Worm (Caenorhabditis elegans) whole organism, young adult: Measurements from ENCODE around the gene npax-1.
A peak's percentile ranks its signal among the peaks of the same experiment; 100 is the strongest.

Experiments used
- B0019.2 ChIP-seq: fragments of 200-800 bp; sonication (Bioruptor generic); conservative IDR thresholded peaks from 2 replicates; pipeline ENCODE4 v1.3.6; 2022; ENCODE audit warnings: missing genetic modification reagents, missing genetic modification characterization, missing compliant biosample characterization
- C06A6.2 ChIP-seq: fragments of 200-800 bp; sonication (Bioruptor generic); conservative IDR thresholded peaks from 2 replicates; pipeline ENCODE4 v1.3.6; 2022; ENCODE audit warnings: missing genetic modification characterization, missing compliant biosample characterization
- F10E7.11 ChIP-seq: sonication (generic microtip); optimal IDR thresholded peaks from 2 replicates; lab custom pipeline; 2017; ENCODE audit warnings: mild to moderate bottlenecking, missing genetic modification characterization, moderate library complexity, missing compliant biosample characterization
- F23B12.7 ChIP-seq: sonication (generic microtip); optimal IDR thresholded peaks from 2 replicates; lab custom pipeline; 2017; ENCODE audit warnings: missing genetic modification characterization, mild to moderate bottlenecking, missing compliant biosample characterization, antibody characterized with exemption, moderate library complexity; ENCODE audit not compliant: insufficient read depth
- F57A8.1 ChIP-seq: fragments of 200-800 bp; sonication (Bioruptor generic); optimal IDR thresholded peaks from 2 replicates; lab custom pipeline; 2018; ENCODE audit warnings: mild to moderate bottlenecking, missing genetic modification characterization, moderate library complexity, missing compliant biosample characterization
- F57C9.4 ChIP-seq: sonication (generic microtip); optimal IDR thresholded peaks from 2 replicates; lab custom pipeline; 2017; ENCODE audit warnings: mild to moderate bottlenecking, missing genetic modification characterization, missing compliant biosample characterization
- Y67H2A.10 ChIP-seq: fragments of 200-800 bp; sonication (Bioruptor generic); conservative IDR thresholded peaks from 2 replicates; pipeline ENCODE4 v1.3.6; 2022; ENCODE audit warnings: missing genetic modification reagents, missing genetic modification characterization, missing compliant biosample characterization
- Y79H2A.3 ChIP-seq: fragments of 200-800 bp; sonication (Bioruptor generic); conservative IDR thresholded peaks from 2 replicates; pipeline ENCODE4 v1.3.6; 2022; ENCODE audit warnings: missing genetic modification reagents, missing genetic modification characterization, missing compliant biosample characterization
- ZK185.1 ChIP-seq: sonication (generic microtip); optimal IDR thresholded peaks from 2 replicates; lab custom pipeline; 2016; ENCODE audit warnings: mild to moderate bottlenecking, missing genetic modification characterization, missing compliant biosample characterization; ENCODE audit not compliant: poor library complexity, severe bottlenecking
- aptf-2 ChIP-seq: fragments of 200-800 bp; sonication (Bioruptor generic); conservative IDR thresholded peaks from 2 replicates; pipeline ENCODE4 v1.3.6; 2022; ENCODE audit warnings: missing genetic modification reagents, missing genetic modification characterization, missing compliant biosample characterization
- atf-7 ChIP-seq: sonication (generic microtip); optimal IDR thresholded peaks from 2 replicates; lab custom pipeline; 2017; ENCODE audit warnings: mild to moderate bottlenecking, missing genetic modification characterization, missing compliant biosample characterization
- attf-3 ChIP-seq: fragments of 200-800 bp; sonication (Bioruptor generic); conservative IDR thresholded peaks from 2 replicates; pipeline ENCODE4 v1.3.6; 2022; ENCODE audit warnings: missing genetic modification reagents, missing genetic modification characterization, missing compliant biosample characterization
- ccch-3 ChIP-seq: fragments of 200-800 bp; sonication (Bioruptor generic); optimal IDR thresholded peaks from 2 replicates; lab custom pipeline; 2018; ENCODE audit warnings: mild to moderate bottlenecking, missing genetic modification characterization, missing compliant biosample characterization
- ceh-40 ChIP-seq: fragments of 200-800 bp; sonication (Bioruptor generic); IDR thresholded peaks from 2 replicates; pipeline ENCODE4 v1.3.6; 2022; ENCODE audit warnings: missing genetic modification characterization, missing compliant biosample characterization
- ceh-58 ChIP-seq: fragments of 200-800 bp; sonication (Bioruptor generic); IDR thresholded peaks from 2 replicates; pipeline ENCODE4 v1.3.6; 2022; ENCODE audit warnings: missing genetic modification characterization, missing compliant biosample characterization
- ceh-91 ChIP-seq: fragments of 200-800 bp; sonication (Bioruptor generic); IDR thresholded peaks from 2 replicates; pipeline ENCODE4 v1.3.6; 2022; ENCODE audit warnings: missing genetic modification reagents, missing genetic modification characterization, missing compliant biosample characterization
- dox-1 ChIP-seq: fragments of 200-800 bp; sonication (Bioruptor generic); IDR thresholded peaks from 2 replicates; pipeline ENCODE4 v1.3.6; 2022; ENCODE audit warnings: missing genetic modification reagents, missing genetic modification characterization, missing compliant biosample characterization
- dpff-1 ChIP-seq: sonication (generic microtip); optimal IDR thresholded peaks from 2 replicates; lab custom pipeline; 2017; ENCODE audit warnings: mild to moderate bottlenecking, missing genetic modification characterization, missing compliant biosample characterization
- efl-1 ChIP-seq: fragments of 150-350 bp; optimal IDR thresholded peaks from 2 replicates; lab custom pipeline; 2014; ENCODE audit warnings: missing biosample characterization, missing genetic modification reagents, missing genetic modification characterization
- fkh-3 ChIP-seq: sonication (generic microtip); optimal IDR thresholded peaks from 2 replicates; lab custom pipeline; 2016; ENCODE audit warnings: mild to moderate bottlenecking, missing genetic modification characterization, missing compliant biosample characterization
- gei-17 ChIP-seq: fragments of 200-800 bp; sonication (Bioruptor generic); optimal IDR thresholded peaks from 2 replicates; lab custom pipeline; 2018; ENCODE audit warnings: mild to moderate bottlenecking, missing genetic modification characterization, missing compliant biosample characterization
- him-1 ChIP-seq: sonication (generic microtip); optimal IDR thresholded peaks from 2 replicates; lab custom pipeline; 2016; ENCODE audit warnings: missing genotype, missing genetic modification reagents, missing genetic modification characterization, missing compliant biosample characterization
- hlh-26 ChIP-seq: fragments of 200-800 bp; sonication (Bioruptor generic); conservative IDR thresholded peaks from 2 replicates; pipeline ENCODE4 v1.3.6; 2022; ENCODE audit warnings: missing genetic modification reagents, missing genetic modification characterization, missing compliant biosample characterization
- hsf-1 ChIP-seq: fragments of 200-800 bp; sonication (Bioruptor generic); IDR thresholded peaks from 2 replicates; pipeline ENCODE4 v1.3.6; 2022; ENCODE audit warnings: missing genetic modification reagents, missing genetic modification characterization, missing compliant biosample characterization
- let-607 ChIP-seq, 2 experiments: fragments of 200-800 bp in 1 of 2; sonication (Bioruptor generic) in 1 of 2; sonication (generic microtip) in 1 of 2; optimal IDR thresholded peaks; 2 replicates each; lab custom pipeline; 2016 to 2018; ENCODE audit warnings: mild to moderate bottlenecking in 2 of 2, missing compliant biosample characterization in 2 of 2, missing genetic modification characterization in 2 of 2, moderate library complexity in 2 of 2, missing genotype in 1 of 2
- lin-35 ChIP-seq, 3 experiments: fragments of 150-350 bp in 2 of 3; sonication (generic microtip) in 1 of 3; optimal IDR thresholded peaks; 2 replicates each; lab custom pipeline; 2014 to 2018; ENCODE audit warnings: missing biosample characterization in 3 of 3, missing genetic modification characterization in 3 of 3, missing genetic modification reagents in 3 of 3
- lin-40 ChIP-seq: sonication (generic microtip); optimal IDR thresholded peaks from 2 replicates; lab custom pipeline; 2016; ENCODE audit warnings: missing genetic modification characterization, mild to moderate bottlenecking, missing compliant biosample characterization, missing genotype, missing genetic modification reagents
- lir-1 ChIP-seq: fragments of 200-800 bp; sonication (Bioruptor generic); conservative IDR thresholded peaks from 2 replicates; pipeline ENCODE4 v1.3.6; 2022; ENCODE audit warnings: missing genetic modification reagents, missing genetic modification characterization, missing compliant biosample characterization
- lsy-27 ChIP-seq: sonication (generic microtip); optimal IDR thresholded peaks from 2 replicates; lab custom pipeline; 2017; ENCODE audit warnings: missing genetic modification characterization, mild to moderate bottlenecking, missing compliant biosample characterization, antibody characterized with exemption, missing genotype, borderline replicate concordance; ENCODE audit not compliant: insufficient read depth
- madf-6 ChIP-seq: fragments of 200-800 bp; sonication (Bioruptor generic); IDR thresholded peaks from 2 replicates; pipeline ENCODE4 v1.3.6; 2022; ENCODE audit warnings: missing genetic modification reagents, missing genetic modification characterization, missing compliant biosample characterization
- madf-8 ChIP-seq: fragments of 200-800 bp; sonication (Bioruptor generic); conservative IDR thresholded peaks from 2 replicates; pipeline ENCODE4 v1.3.6; 2022; ENCODE audit warnings: missing genetic modification reagents, missing genetic modification characterization, missing compliant biosample characterization
- mcd-1 ChIP-seq: fragments of 200-800 bp; sonication (Bioruptor generic); IDR thresholded peaks from 2 replicates; pipeline ENCODE4 v1.3.6; 2022; ENCODE audit warnings: missing genetic modification reagents, missing genetic modification characterization, missing compliant biosample characterization
- nfya-1 ChIP-seq: sonication (generic microtip); optimal IDR thresholded peaks from 2 replicates; lab custom pipeline; 2017; ENCODE audit warnings: antibody characterized with exemption, missing compliant biosample characterization, missing genetic modification characterization, borderline replicate concordance; ENCODE audit not compliant: insufficient read depth
- nhr-120 ChIP-seq: fragments of 200-800 bp; sonication (Bioruptor generic); IDR thresholded peaks from 2 replicates; pipeline ENCODE4 v1.3.6; 2022; ENCODE audit warnings: missing genetic modification characterization, missing compliant biosample characterization
- nhr-179 ChIP-seq: sonication (generic microtip); optimal IDR thresholded peaks from 2 replicates; lab custom pipeline; 2016; ENCODE audit warnings: mild to moderate bottlenecking, missing genetic modification characterization, missing compliant biosample characterization
- nhr-80 ChIP-seq: sonication (generic microtip); optimal IDR thresholded peaks from 2 replicates; lab custom pipeline; 2016; ENCODE audit warnings: missing genetic modification characterization, missing compliant biosample characterization
- rcor-1 ChIP-seq: fragments of 200-800 bp; sonication (Bioruptor generic); IDR thresholded peaks from 2 replicates; pipeline ENCODE4 v1.3.6; 2022; ENCODE audit warnings: missing genetic modification reagents, missing genetic modification characterization, missing compliant biosample characterization
- sea-2 ChIP-seq: fragments of 200-800 bp; sonication (Bioruptor generic); IDR thresholded peaks from 2 replicates; pipeline ENCODE4 v1.3.6; 2022; ENCODE audit warnings: missing genetic modification characterization, missing compliant biosample characterization
- snpc-3.4 ChIP-seq: sonication (generic microtip); optimal IDR thresholded peaks from 2 replicates; lab custom pipeline; 2017; ENCODE audit warnings: missing genetic modification characterization, mild to moderate bottlenecking, missing compliant biosample characterization, antibody characterized with exemption, moderate library complexity, missing genotype, missing genetic modification reagents
- snpc-4 ChIP-seq, 5 experiments: fragments of 150-350 bp in 1 of 5; sonication (generic microtip) in 4 of 5; optimal IDR thresholded peaks; 2 replicates each; lab custom pipeline; 2014 to 2018; ENCODE audit warnings: missing genetic modification characterization in 5 of 5, missing biosample characterization in 3 of 5, antibody characterized with exemption in 2 of 5, mild to moderate bottlenecking in 2 of 5, missing compliant biosample characterization in 2 of 5, missing genotype in 2 of 5, moderate library complexity in 2 of 5, missing genetic modification reagents in 1 of 5
- somi-1 ChIP-seq: fragments of 200-800 bp; sonication (Bioruptor generic); optimal IDR thresholded peaks from 2 replicates; lab custom pipeline; 2018; ENCODE audit warnings: mild to moderate bottlenecking, missing genetic modification characterization, missing compliant biosample characterization
- sptf-2 ChIP-seq: fragments of 200-800 bp; sonication (Bioruptor generic); optimal IDR thresholded peaks from 2 replicates; lab custom pipeline; 2018; ENCODE audit warnings: mild to moderate bottlenecking, missing genetic modification characterization, missing compliant biosample characterization
- unc-130 ChIP-seq: sonication (generic microtip); optimal IDR thresholded peaks from 2 replicates; lab custom pipeline; 2016; ENCODE audit warnings: missing genetic modification reagents, missing genetic modification characterization, missing compliant biosample characterization
- xnd-1 ChIP-seq: sonication (generic microtip); optimal IDR thresholded peaks from 2 replicates; lab custom pipeline; 2016; ENCODE audit warnings: missing genotype, missing genetic modification reagents, missing genetic modification characterization, missing compliant biosample characterization
- zim-3 ChIP-seq: sonication (generic microtip); optimal IDR thresholded peaks from 2 replicates; lab custom pipeline; 2017; ENCODE audit warnings: mild to moderate bottlenecking, missing genetic modification characterization, moderate library complexity, missing compliant biosample characterization

npax-1 gene

ce11 chrII:7358489-7358943, 27.4 kb upstream of the npax-1 start, which contains the start of gene insc-1:
insc-1 (plus strand) TSS chrII:7358893.
- TF ChIP-seq ccch-3 (GFP tag; lab: Kevin White, UChicago), result no peak
- no peak for TF ChIP-seq attf-3 (GFP tag; lab: Robert Waterston, UW)
- TF ChIP-seq Y67H2A.10 (GFP tag; lab: Robert Waterston, UW), result no peak
- no peak for TF ChIP-seq F23B12.7 (tag; lab: Kevin White, UChicago)
- TF ChIP-seq ceh-91 (GFP tag; lab: Robert Waterston, UW), result no peak
- TF ChIP-seq fkh-3, result no peak
- TF ChIP-seq nhr-120 (GFP tag; lab: Robert Waterston, UW), result no peak
- TF ChIP-seq rcor-1, result no peak
- TF ChIP-seq aptf-2, result no peak
- no peak for TF ChIP-seq nhr-179 (tag; lab: Kevin White, UChicago)
- TF ChIP-seq Y79H2A.3 (GFP tag; lab: Robert Waterston, UW), result no peak
- no peak for TF ChIP-seq gei-17 (GFP tag; lab: Kevin White, UChicago)
- no peak for TF ChIP-seq zim-3 (tag; lab: Kevin White, UChicago)
- TF ChIP-seq F10E7.11 (tag; lab: Kevin White, UChicago), result no peak
- TF ChIP-seq F57C9.4 (tag; lab: Kevin White, UChicago), result no peak
- no peak for TF ChIP-seq hsf-1 (GFP tag; lab: Robert Waterston, UW)
- TF ChIP-seq F57A8.1 (GFP tag; lab: Kevin White, UChicago), result no peak
- TF ChIP-seq lir-1 (GFP tag; lab: Robert Waterston, UW), result no peak
- no peak for TF ChIP-seq ceh-58 (GFP tag; lab: Robert Waterston, UW)

ce11 chrII:7357176-7357575, 26.1 kb upstream of the npax-1 start:
- TF ChIP-seq hsf-1 (GFP tag; lab: Robert Waterston, UW) (no peak), dpff-1 (no peak), lsy-27 (tag; lab: Kevin White, UChicago) (no peak), mcd-1 (GFP tag; lab: Robert Waterston, UW) (no peak), nfya-1 (tag; lab: Kevin White, UChicago) (no peak), lin-35 (GFP tag; optimal IDR thresholded peaks at IDR 0.05; lab: Kevin White, UChicago) (no peak), aptf-2 (no peak), let-607 (tag; optimal IDR thresholded peaks at IDR 0.05; lab: Kevin White, UChicago) (no peak), sptf-2 (GFP tag; lab: Kevin White, UChicago) (no peak), ceh-40 (no peak), ZK185.1 (tag; lab: Kevin White, UChicago) (no peak), fkh-3 (no peak), unc-130 (GFP tag; lab: Kevin White, UChicago) (no peak), dox-1 (GFP tag; lab: Robert Waterston, UW) (no peak), atf-7 (tag; lab: Kevin White, UChicago) (no peak), somi-1 (no peak), nhr-80 (no peak), F23B12.7 (tag; lab: Kevin White, UChicago) (no peak), sea-2 (GFP tag; lab: Robert Waterston, UW) (no peak), C06A6.2 (no peak)
- TF ChIP-seq, all 124 proteins: peak for 0

ce11 chrII:7356773-7357172, 25.6 kb upstream of the npax-1 start:
- TF ChIP-seq him-1, result peak; percentile 42
- TF ChIP-seq hlh-26 (GFP tag; lab: Robert Waterston, UW), result no peak
- peak; percentile 93 for TF ChIP-seq madf-6 (GFP tag; lab: Robert Waterston, UW)
- peak; percentile 32; the same call in 1 of the 2 replicates for TF ChIP-seq B0019.2 (GFP tag; lab: Robert Waterston, UW)
- no peak for TF ChIP-seq snpc-4 (GFP tag; optimal IDR thresholded peaks at IDR 0.05; lab: Kevin White, UChicago)
- TF ChIP-seq snpc-4 (tag; optimal IDR thresholded peaks at IDR 0.05; lab: Kevin White, UChicago), result peak in 1 of 4 experiments; percentile 21
- TF ChIP-seq snpc-3.4, result peak; percentile 30
- TF ChIP-seq lin-40 (tag; lab: Kevin White, UChicago), result no peak
- peak; percentile 83 for TF ChIP-seq madf-8 (GFP tag; lab: Robert Waterston, UW)
- TF ChIP-seq attf-3 (GFP tag; lab: Robert Waterston, UW), result peak; percentile 94
- TF ChIP-seq rcor-1, result peak; percentile 57
- TF ChIP-seq efl-1 (GFP tag; lab: Kevin White, UChicago), result peak; percentile 17
- TF ChIP-seq xnd-1, result peak; percentile 69
- TF ChIP-seq Y79H2A.3 (GFP tag; lab: Robert Waterston, UW), result no peak
